Worm (Caenorhabditis elegans) whole organism, mixed stage, embryonic: ENCODE measurements around the gene H04M03.3.

ENCODE experiments used
- M03D4.4 ChIP-seq: sonication (generic microtip); optimal IDR thresholded peaks from 2 replicates; lab custom pipeline; 2017; ENCODE audit warnings: mild to moderate bottlenecking, missing genetic modification characterization, missing compliant biosample characterization
- bed-3 ChIP-seq: fragments of 200-800 bp; sonication (Bioruptor generic); optimal IDR thresholded peaks from 3 replicates; lab custom pipeline; 2018; ENCODE audit warnings: mild to moderate bottlenecking, missing genetic modification characterization, moderate library complexity, missing compliant biosample characterization
- ceh-39 ChIP-seq: fragments of 150-350 bp; optimal IDR thresholded peaks from 2 replicates; lab custom pipeline; 2014; ENCODE audit warnings: missing biosample characterization, missing genetic modification characterization
- ceh-43 ChIP-seq: fragments of 200-800 bp; sonication (Bioruptor generic); optimal IDR thresholded peaks from 2 replicates; lab custom pipeline; 2018; ENCODE audit warnings: mild to moderate bottlenecking, missing genetic modification characterization, moderate library complexity, missing compliant biosample characterization
- ceh-83 ChIP-seq: fragments of 200-800 bp; sonication (Bioruptor generic); optimal IDR thresholded peaks from 2 replicates; lab custom pipeline; 2018; ENCODE audit warnings: mild to moderate bottlenecking, missing genetic modification characterization, missing compliant biosample characterization
- ces-1 ChIP-seq: fragments of 150-350 bp; optimal IDR thresholded peaks from 2 replicates; lab custom pipeline; 2014; ENCODE audit warnings: missing biosample characterization, missing genetic modification reagents, missing genetic modification characterization
- drap-1 ChIP-seq: fragments of 200-800 bp; sonication (Bioruptor generic); optimal IDR thresholded peaks from 3 replicates; lab custom pipeline; 2018; ENCODE audit warnings: mild to moderate bottlenecking, missing genetic modification characterization, missing compliant biosample characterization
- elt-1 ChIP-seq: sonication (generic microtip); optimal IDR thresholded peaks from 2 replicates; lab custom pipeline; 2017; ENCODE audit warnings: missing genetic modification characterization, mild to moderate bottlenecking, missing compliant biosample characterization, antibody characterized with exemption, moderate library complexity, borderline replicate concordance; ENCODE audit not compliant: insufficient read depth
- elt-3 ChIP-seq: fragments of 150-350 bp; optimal IDR thresholded peaks from 2 replicates; lab custom pipeline; 2014; ENCODE audit warnings: missing biosample characterization, missing genetic modification characterization
- flh-1 ChIP-seq: fragments of 200-800 bp; sonication (Bioruptor generic); optimal IDR thresholded peaks from 2 replicates; lab custom pipeline; 2018; ENCODE audit warnings: mild to moderate bottlenecking, missing genetic modification characterization, moderate library complexity, missing compliant biosample characterization
- hlh-1 ChIP-seq: fragments of 150-350 bp; optimal IDR thresholded peaks from 2 replicates; lab custom pipeline; 2014; ENCODE audit warnings: missing biosample characterization, missing genetic modification reagents, missing genetic modification characterization
- lin-13 ChIP-seq: fragments of 150-350 bp; optimal IDR thresholded peaks from 2 replicates; lab custom pipeline; 2014; ENCODE audit warnings: missing biosample characterization, missing genetic modification characterization
- lsy-2 ChIP-seq: fragments of 150-350 bp; optimal IDR thresholded peaks from 2 replicates; lab custom pipeline; 2014; ENCODE audit warnings: missing biosample characterization, missing genetic modification characterization
- mab-5 ChIP-seq: fragments of 150-350 bp; optimal IDR thresholded peaks from 2 replicates; lab custom pipeline; 2014; ENCODE audit warnings: missing biosample characterization, missing genetic modification characterization
- mep-1 ChIP-seq: fragments of 150-350 bp; optimal IDR thresholded peaks from 2 replicates; lab custom pipeline; 2017; ENCODE audit warnings: missing biosample characterization, missing genetic modification reagents, missing genetic modification characterization, inconsistent platforms
- mls-2 ChIP-seq: sonication (generic microtip); optimal IDR thresholded peaks from 2 replicates; lab custom pipeline; 2016; ENCODE audit warnings: mild to moderate bottlenecking, missing genetic modification characterization, moderate library complexity, missing compliant biosample characterization
- nhr-12 ChIP-seq: fragments of 150-350 bp; optimal IDR thresholded peaks from 2 replicates; lab custom pipeline; 2014; ENCODE audit warnings: missing biosample characterization, missing genetic modification characterization
- nhr-28 ChIP-seq: fragments of 150-350 bp; optimal IDR thresholded peaks from 2 replicates; lab custom pipeline; 2014; ENCODE audit warnings: missing biosample characterization, missing genetic modification characterization
- nhr-76 ChIP-seq: sonication (generic microtip); optimal IDR thresholded peaks from 2 replicates; lab custom pipeline; 2017; ENCODE audit warnings: missing biosample characterization, missing genetic modification characterization
- pha-4 ChIP-seq: fragments of 150-350 bp; optimal IDR thresholded peaks from 2 replicates; lab custom pipeline; 2018; ENCODE audit warnings: missing biosample characterization, missing genetic modification reagents, missing genetic modification characterization
- sem-2 ChIP-seq: fragments of 200-800 bp; sonication (Bioruptor generic); optimal IDR thresholded peaks from 2 replicates; lab custom pipeline; 2018; ENCODE audit warnings: mild to moderate bottlenecking, missing genetic modification characterization, missing compliant biosample characterization
- snpc-4 ChIP-seq: fragments of 150-350 bp; optimal IDR thresholded peaks from 2 replicates; lab custom pipeline; 2014; ENCODE audit warnings: missing biosample characterization, missing genetic modification characterization
- sptf-1 ChIP-seq: sonication (generic microtip); optimal IDR thresholded peaks from 2 replicates; lab custom pipeline; 2017; ENCODE audit warnings: mild to moderate bottlenecking, missing genetic modification characterization, moderate library complexity, missing compliant biosample characterization
- tbx-8 ChIP-seq: fragments of 200-800 bp; sonication (Bioruptor generic); optimal IDR thresholded peaks from 2 replicates; lab custom pipeline; 2018; ENCODE audit warnings: mild to moderate bottlenecking, missing genetic modification characterization, moderate library complexity, missing compliant biosample characterization
- unc-120 ChIP-seq: sonication (generic microtip); optimal IDR thresholded peaks from 2 replicates; lab custom pipeline; 2017; ENCODE audit warnings: missing genetic modification characterization, missing compliant biosample characterization; ENCODE audit not compliant: poor library complexity, severe bottlenecking
- unc-39 ChIP-seq: fragments of 150-350 bp; optimal IDR thresholded peaks from 2 replicates; lab custom pipeline; 2014; ENCODE audit warnings: missing biosample characterization, missing genetic modification characterization
- unc-62 ChIP-seq: fragments of 150-350 bp; optimal IDR thresholded peaks from 2 replicates; lab custom pipeline; 2014; ENCODE audit warnings: missing biosample characterization, missing genetic modification reagents, missing genetic modification characterization
- zip-8 ChIP-seq: fragments of 150-350 bp; optimal IDR thresholded peaks from 2 replicates; lab custom pipeline; 2014; ENCODE audit warnings: missing biosample characterization, missing genetic modification characterization
- ztf-11 ChIP-seq: fragments of 150-350 bp; optimal IDR thresholded peaks from 2 replicates; lab custom pipeline; 2014; ENCODE audit warnings: missing biosample characterization, missing genetic modification characterization

H04M03.3 gene

ce11 chrIV:5867189-5867588 is 24.2 kb upstream of the H04M03.3 start, which contains the start of gene C06E7.88:
Gene C06E7.88 (minus strand): TSS chrIV:5867289.
- TF ChIP-seq sem-2 (GFP tag; lab: Kevin White, UChicago) (no peak), M03D4.4 (tag; lab: Kevin White, UChicago) (no peak), nhr-76 (tag; lab: Kevin White, UChicago) (no peak), nhr-12 (tag; lab: Kevin White, UChicago) (no peak), lsy-2 (tag; lab: Kevin White, UChicago) (no peak), elt-3 (tag; lab: Kevin White, UChicago) (no peak), elt-1 (tag; lab: Kevin White, UChicago) (no peak), ceh-83 (GFP tag; lab: Kevin White, UChicago) (no peak)

ce11 chrIV:5869354-5869753 is 22.0 kb upstream of the H04M03.3 start:
- TF ChIP-seq elt-1 (tag; lab: Kevin White, UChicago) = no peak
- TF ChIP-seq nhr-28 (tag; lab: Kevin White, UChicago) = no peak

DNA sequence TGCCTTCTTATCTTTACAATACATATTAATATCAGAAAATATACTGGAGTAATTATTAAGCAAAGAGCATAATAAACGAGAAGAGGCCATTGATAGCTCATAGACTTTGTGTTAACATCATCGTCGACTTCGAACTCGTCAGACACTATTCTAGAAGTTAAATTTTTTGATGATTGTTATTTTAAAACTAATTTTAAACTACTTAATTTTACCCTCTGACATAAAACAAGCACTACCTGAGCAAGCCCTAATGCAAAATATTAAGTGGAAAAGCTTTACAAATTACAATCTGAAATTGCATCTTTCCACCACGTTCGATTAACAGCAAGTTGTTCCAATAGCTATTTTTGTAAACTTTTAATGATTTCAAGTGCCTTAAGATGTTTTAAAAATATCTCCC is 21.3 kb upstream of the H04M03.3 start, which contains the start of gene srv-17:
Gene srv-17 (minus strand): TSS at position 101 of the 400 bp plus-strand sequence.
- TF ChIP-seq ceh-39 (tag; lab: Kevin White, UChicago) = no peak
- TF ChIP-seq bed-3 (GFP tag; lab: Kevin White, UChicago) = no peak
- TF ChIP-seq lsy-2 (tag; lab: Kevin White, UChicago) = no peak
- no peak for TF ChIP-seq unc-120 (tag; lab: Kevin White, UChicago)
- TF ChIP-seq unc-39 (tag; lab: Kevin White, UChicago) = no peak
- TF ChIP-seq mls-2 (tag; lab: Kevin White, UChicago) = no peak

DNA sequence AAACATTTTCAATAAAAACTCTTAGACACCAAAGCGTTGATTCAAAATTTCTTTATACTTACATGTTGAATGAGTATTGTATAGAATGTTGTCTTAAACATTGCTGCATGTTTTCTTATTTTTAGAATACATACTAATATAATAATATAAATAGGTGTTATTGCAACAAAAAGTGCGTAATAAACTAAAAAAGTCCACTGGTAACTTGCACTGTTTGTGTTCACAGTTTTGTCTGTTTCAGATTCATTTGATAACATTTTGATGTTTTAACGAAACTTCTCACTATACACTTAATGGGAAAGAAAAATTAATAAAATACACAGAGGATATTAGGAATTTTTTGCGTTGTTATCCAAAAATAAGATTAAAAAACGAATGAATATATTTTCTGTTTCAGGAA is 17.5 kb upstream of the H04M03.3 start, which contains the start of gene srv-19:
Gene srv-19 (minus strand): TSS at position 101 of the 400 bp plus-strand sequence.
- TF ChIP-seq ceh-39 (tag; lab: Kevin White, UChicago) = no peak
- TF ChIP-seq ztf-11 (tag; lab: Kevin White, UChicago) = no peak
- TF ChIP-seq drap-1 = no peak
- no peak for TF ChIP-seq unc-39 (tag; lab: Kevin White, UChicago)
- no peak for TF ChIP-seq pha-4 (tag; lab: Kevin White, UChicago)
- TF ChIP-seq nhr-12 (tag; lab: Kevin White, UChicago) = no peak
- TF ChIP-seq ces-1 (GFP tag; lab: Kevin White, UChicago) = no peak
- TF ChIP-seq bed-3 (GFP tag; lab: Kevin White, UChicago) = no peak
- no peak for TF ChIP-seq zip-8 (tag; lab: Kevin White, UChicago)
- no peak for TF ChIP-seq M03D4.4 (tag; lab: Kevin White, UChicago)
- no peak for TF ChIP-seq ceh-43 (GFP tag; lab: Kevin White, UChicago)
- no peak for TF ChIP-seq ceh-83 (GFP tag; lab: Kevin White, UChicago)
- TF ChIP-seq tbx-8 (GFP tag; lab: Kevin White, UChicago) = no peak
- no peak for TF ChIP-seq mab-5 (tag; lab: Kevin White, UChicago)
- TF ChIP-seq sem-2 (GFP tag; lab: Kevin White, UChicago) = no peak
- TF ChIP-seq unc-62 = no peak
- TF ChIP-seq elt-3 (tag; lab: Kevin White, UChicago) = no peak

DNA sequence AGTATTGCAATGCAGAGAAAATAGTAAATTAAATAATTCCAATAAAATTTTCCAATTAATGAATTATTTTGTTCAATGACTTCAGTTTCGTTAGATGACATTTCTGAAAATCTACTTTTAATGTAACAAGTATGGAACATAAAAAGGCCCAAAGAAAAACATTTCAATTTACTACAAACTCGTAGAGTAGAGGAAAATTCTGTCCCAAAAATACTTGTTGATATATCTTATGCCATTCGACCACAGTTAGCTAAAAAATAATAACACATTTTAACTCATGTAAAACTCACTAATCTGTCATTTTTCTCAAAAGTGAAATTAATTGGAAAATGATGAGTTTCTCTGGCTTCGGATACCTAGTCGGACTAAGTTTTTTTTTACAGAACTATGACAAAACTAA is 14.1 kb upstream of the H04M03.3 start, which contains the start of gene srv-21:
Gene srv-21 (minus strand): TSS at position 101 of the 400 bp plus-strand sequence.
- TF ChIP-seq sem-2 (GFP tag; lab: Kevin White, UChicago) (no peak), lsy-2 (tag; lab: Kevin White, UChicago) (no peak), ztf-11 (tag; lab: Kevin White, UChicago) (no peak), ceh-39 (tag; lab: Kevin White, UChicago) (no peak), elt-3 (tag; lab: Kevin White, UChicago) (no peak), tbx-8 (GFP tag; lab: Kevin White, UChicago) (no peak), sptf-1 (tag; lab: Kevin White, UChicago) (no peak), elt-1 (tag; lab: Kevin White, UChicago) (no peak), mls-2 (tag; lab: Kevin White, UChicago) (no peak), mep-1 (tag; lab: Kevin White, UChicago) (no peak), hlh-1 (tag; lab: Kevin White, UChicago) (no peak)
- TF ChIP-seq, all 35 proteins: peak for 0

DNA sequence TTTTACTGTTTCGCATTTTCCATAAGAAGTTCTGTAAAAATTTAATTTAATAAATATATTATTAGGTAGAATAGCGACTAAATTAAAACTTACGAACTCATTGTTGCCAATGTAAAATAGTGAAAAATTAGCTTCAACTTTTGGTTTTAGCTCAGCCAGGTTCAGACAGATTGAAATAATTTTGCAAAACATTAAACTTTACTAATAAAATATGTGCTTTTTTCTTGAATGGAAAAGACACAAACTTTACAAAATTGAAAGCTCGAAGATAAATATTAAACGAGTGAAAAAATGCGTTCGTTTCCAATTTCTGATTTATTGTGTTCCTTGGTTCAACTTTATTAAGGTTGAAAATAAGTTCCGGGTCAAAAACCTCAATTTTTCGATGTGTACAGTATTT is 11.5 kb upstream of the H04M03.3 start, which contains the start of gene srv-22:
Gene srv-22 (minus strand): TSS at position 101 of the 400 bp plus-strand sequence.
- TF ChIP-seq pha-4 (tag; lab: Kevin White, UChicago) (no peak), ceh-43 (GFP tag; lab: Kevin White, UChicago) (no peak), snpc-4 (no peak), lin-13 (tag; lab: Kevin White, UChicago) (no peak), flh-1 (no peak), ztf-11 (tag; lab: Kevin White, UChicago) (no peak), mls-2 (tag; lab: Kevin White, UChicago) (no peak), zip-8 (tag; lab: Kevin White, UChicago) (no peak), ceh-83 (GFP tag; lab: Kevin White, UChicago) (no peak), elt-3 (tag; lab: Kevin White, UChicago) (no peak), M03D4.4 (tag; lab: Kevin White, UChicago) (no peak), nhr-28 (tag; lab: Kevin White, UChicago) (no peak), ces-1 (GFP tag; lab: Kevin White, UChicago) (no peak)
- TF ChIP-seq, all 35 proteins: peak for 0
